Worm (Caenorhabditis elegans) whole organism, L3 larva: ENCODE results near the gene H12I13.1.

Experiments used
- R02D3.7 ChIP-seq: fragments of 150-350 bp; optimal IDR thresholded peaks from 2 replicates; lab custom pipeline; 2014; ENCODE audit warnings: missing biosample characterization, missing genetic modification characterization
- ama-1 ChIP-seq: fragments of 150-350 bp; optimal IDR thresholded peaks from 2 replicates; lab custom pipeline; 2018
- ceh-16 ChIP-seq: sonication (generic microtip); optimal IDR thresholded peaks from 2 replicates; lab custom pipeline; 2017; ENCODE audit warnings: missing biosample characterization, missing genetic modification characterization
- ceh-28 ChIP-seq: fragments of 150-350 bp; optimal IDR thresholded peaks from 2 replicates; lab custom pipeline; 2014; ENCODE audit warnings: missing biosample characterization, missing genetic modification reagents, missing genetic modification characterization
- ceh-82 ChIP-seq: fragments of 150-350 bp; optimal IDR thresholded peaks from 2 replicates; lab custom pipeline; 2014; ENCODE audit warnings: missing biosample characterization, missing genetic modification characterization
- daf-12 ChIP-seq: fragments of 150-350 bp; optimal IDR thresholded peaks from 2 replicates; lab custom pipeline; 2014; ENCODE audit warnings: missing biosample characterization, missing genetic modification reagents, missing genetic modification characterization
- egl-27 ChIP-seq: sonication (generic microtip); optimal IDR thresholded peaks from 4 replicates; lab custom pipeline; 2017; ENCODE audit warnings: missing biosample characterization, missing genetic modification reagents, missing genetic modification characterization
- egl-5 ChIP-seq: fragments of 150-350 bp; optimal IDR thresholded peaks from 2 replicates; lab custom pipeline; 2017; ENCODE audit warnings: missing biosample characterization, missing genetic modification reagents, missing genetic modification characterization, inconsistent platforms
- elt-2 ChIP-seq: sonication (generic microtip); optimal IDR thresholded peaks from 2 replicates; lab custom pipeline; 2016; ENCODE audit warnings: missing genetic modification reagents, mild to moderate bottlenecking, missing genetic modification characterization, missing compliant biosample characterization
- elt-3 ChIP-seq, 3 experiments: fragments of 150-350 bp in 1 of 3; sonication (generic microtip) in 2 of 3; optimal IDR thresholded peaks; 2 replicates in 2 of 3; 4 replicates in 1 of 3; lab custom pipeline; 2014 to 2017; ENCODE audit warnings: missing biosample characterization in 3 of 3, missing genetic modification characterization in 3 of 3
- fkh-2 ChIP-seq: fragments of 150-350 bp; optimal IDR thresholded peaks from 2 replicates; lab custom pipeline; 2014; ENCODE audit warnings: missing biosample characterization, missing genetic modification reagents, missing genetic modification characterization
- hmg-11 ChIP-seq: sonication (generic microtip); optimal IDR thresholded peaks from 2 replicates; lab custom pipeline; 2016; ENCODE audit warnings: missing genetic modification characterization, missing compliant biosample characterization
- jun-1 ChIP-seq: fragments of 150-350 bp; optimal IDR thresholded peaks from 2 replicates; lab custom pipeline; 2014; ENCODE audit warnings: missing biosample characterization, missing genetic modification reagents, missing genetic modification characterization
- lin-15B ChIP-seq: fragments of 150-350 bp; optimal IDR thresholded peaks from 2 replicates; lab custom pipeline; 2014; ENCODE audit warnings: missing biosample characterization, missing genetic modification characterization
- lin-39 ChIP-seq: fragments of 150-350 bp; optimal IDR thresholded peaks from 2 replicates; lab custom pipeline; 2018; ENCODE audit warnings: missing biosample characterization, missing genetic modification reagents, missing genetic modification characterization
- mdl-1 ChIP-seq: fragments of 150-350 bp; optimal IDR thresholded peaks from 2 replicates; lab custom pipeline; 2014; ENCODE audit warnings: missing biosample characterization, missing genetic modification characterization
- mml-1 ChIP-seq: fragments of 150-350 bp; sonication (generic microtip); optimal IDR thresholded peaks from 3 replicates; lab custom pipeline; 2014; ENCODE audit warnings: missing biosample characterization, missing genetic modification characterization
- nfya-1 ChIP-seq: sonication (generic microtip); optimal IDR thresholded peaks from 2 replicates; lab custom pipeline; 2017; ENCODE audit warnings: missing genetic modification characterization, mild to moderate bottlenecking, missing compliant biosample characterization, antibody characterized with exemption, moderate library complexity; ENCODE audit not compliant: insufficient read depth
- nhr-11 ChIP-seq: fragments of 150-350 bp; optimal IDR thresholded peaks from 2 replicates; lab custom pipeline; 2014; ENCODE audit warnings: missing biosample characterization, missing genetic modification characterization
- nhr-12 ChIP-seq: fragments of 150-350 bp; optimal IDR thresholded peaks from 2 replicates; lab custom pipeline; 2014; ENCODE audit warnings: missing biosample characterization, missing genetic modification characterization
- nhr-23 ChIP-seq: fragments of 150-350 bp; optimal IDR thresholded peaks from 2 replicates; lab custom pipeline; 2014; ENCODE audit warnings: missing biosample characterization, missing genetic modification reagents, missing genetic modification characterization
- nhr-237 ChIP-seq: fragments of 150-350 bp; optimal IDR thresholded peaks from 2 replicates; lab custom pipeline; 2014; ENCODE audit warnings: missing biosample characterization, missing genetic modification characterization
- nhr-25 ChIP-seq: sonication (generic microtip); optimal IDR thresholded peaks from 2 replicates; lab custom pipeline; 2017; ENCODE audit warnings: missing biosample characterization, missing genetic modification characterization
- nhr-76 ChIP-seq: fragments of 150-350 bp; sonication (generic microtip); optimal IDR thresholded peaks from 5 replicates; lab custom pipeline; 2014; ENCODE audit warnings: missing biosample characterization, missing genetic modification characterization
- pha-4 ChIP-seq: fragments of 150-350 bp; optimal IDR thresholded peaks from 2 replicates; lab custom pipeline; 2014; ENCODE audit warnings: missing biosample characterization, missing genetic modification reagents, missing genetic modification characterization
- pqm-1 ChIP-seq: fragments of 150-350 bp; optimal IDR thresholded peaks from 2 replicates; lab custom pipeline; 2017; ENCODE audit warnings: missing biosample characterization, missing genetic modification characterization, inconsistent platforms
- sea-2 ChIP-seq: fragments of 150-350 bp; sonication (generic microtip); optimal IDR thresholded peaks from 4 replicates; lab custom pipeline; 2014; ENCODE audit warnings: missing biosample characterization, missing genetic modification reagents, missing genetic modification characterization
- skn-1 ChIP-seq: fragments of 150-350 bp; optimal IDR thresholded peaks from 2 replicates; lab custom pipeline; 2014; ENCODE audit warnings: missing biosample characterization, missing genetic modification characterization
- snpc-4 ChIP-seq: fragments of 150-350 bp; optimal IDR thresholded peaks from 2 replicates; lab custom pipeline; 2014; ENCODE audit warnings: missing biosample characterization, missing genetic modification characterization
- unc-39 ChIP-seq: sonication (generic microtip); optimal IDR thresholded peaks from 4 replicates; lab custom pipeline; 2017; ENCODE audit warnings: missing biosample characterization, missing genetic modification characterization
- ztf-4 ChIP-seq: fragments of 150-350 bp; optimal IDR thresholded peaks from 2 replicates; lab custom pipeline; 2014; ENCODE audit warnings: missing biosample characterization, missing genetic modification characterization

Gene H12I13.1

ce11 chrII:6047639-6048159, 19.3 kb downstream of the H12I13.1 start, which contains the start of the genes R12C12.6 and ran-5 (continued):
- TF ChIP-seq ztf-4 (tag; lab: Kevin White, UChicago) = no peak

- TF ChIP-seq pha-4 (tag; lab: Kevin White, UChicago) = peak; percentile 49
- peak; percentile 22 for TF ChIP-seq nhr-23 (tag; lab: Kevin White, UChicago)
- peak; percentile 30 for TF ChIP-seq egl-5 (tag; lab: Kevin White, UChicago)
- TF ChIP-seq nfya-1 = peak; percentile 43
- peak; percentile 8 for TF ChIP-seq lin-39 (tag; lab: Kevin White, UChicago)
- TF ChIP-seq nhr-12 (tag; lab: Kevin White, UChicago) = no peak
- no peak for TF ChIP-seq unc-39 (tag; lab: Kevin White, UChicago)
- TF ChIP-seq hmg-11 = peak; percentile 36
- peak; percentile 41 for TF ChIP-seq nhr-25 (tag; lab: Kevin White, UChicago)
- TF ChIP-seq, all 47 proteins: peak for 7
Observed at ce11 chrII:6046023-6046631, 20.8 kb downstream of the H12I13.1 start.

- TF ChIP-seq elt-2 (no peak), pha-4 (tag; lab: Kevin White, UChicago) (peak; percentile 59)
Observed at ce11 chrII:6045048-6045447, 21.9 kb downstream of the H12I13.1 start, which contains the start of gene R12C12.5. R12C12.5 (minus strand) TSS chrII:6045148.

ce11 chrII:6043166-6043565, 23.8 kb downstream of the H12I13.1 start, which contains the start of gene R12C12.10:
R12C12.10 (minus strand) TSS chrII:6043266.
- no peak for TF ChIP-seq ceh-28 (tag; lab: Kevin White, UChicago)
- TF ChIP-seq, all 47 proteins: peak for 0

- no peak for TF ChIP-seq elt-2
- TF ChIP-seq fkh-2 (tag; lab: Kevin White, UChicago) = no peak
- no peak for TF ChIP-seq daf-12
- TF ChIP-seq ceh-82 (tag; lab: Kevin White, UChicago) = no peak
- no peak for TF ChIP-seq lin-15B (tag; lab: Kevin White, UChicago)
- no peak for TF ChIP-seq sea-2 (GFP tag; lab: Kevin White, UChicago)
- TF ChIP-seq R02D3.7 (tag; lab: Kevin White, UChicago) = no peak
- no peak for TF ChIP-seq snpc-4 (tag; lab: Kevin White, UChicago)
- no peak for TF ChIP-seq elt-3 (tag; optimal IDR thresholded peaks at IDR 0.05; lab: Kevin White, UChicago)
- TF ChIP-seq mml-1 (tag; lab: Kevin White, UChicago) = no peak
- no peak for TF ChIP-seq nhr-237
- TF ChIP-seq nhr-23 (tag; lab: Kevin White, UChicago) = no peak
- TF ChIP-seq ztf-4 (tag; lab: Kevin White, UChicago) = no peak
- TF ChIP-seq nhr-11 (tag; lab: Kevin White, UChicago) = no peak
- no peak for TF ChIP-seq ceh-16 (tag; lab: Kevin White, UChicago)
- TF ChIP-seq ama-1 (lab: Kevin White, UChicago) = no peak
- no peak for TF ChIP-seq egl-5 (tag; lab: Kevin White, UChicago)
- no peak for TF ChIP-seq lin-39 (tag; lab: Kevin White, UChicago)
- TF ChIP-seq pqm-1 (tag; lab: Kevin White, UChicago) = no peak
Observed at ce11 chrII:6031106-6031505, 35.9 kb downstream of the H12I13.1 start, which contains the start of gene frpr-16. frpr-16 (minus strand) TSS chrII:6031206.

ce11 chrII:6028594-6029141, 38.3 kb downstream of the H12I13.1 start:
- no peak for TF ChIP-seq nhr-23 (tag; lab: Kevin White, UChicago)
- peak; percentile 35 for TF ChIP-seq egl-5 (tag; lab: Kevin White, UChicago)
- peak; percentile 36 for TF ChIP-seq lin-39 (tag; lab: Kevin White, UChicago)
- TF ChIP-seq mdl-1 (tag; lab: Kevin White, UChicago) = no peak
- TF ChIP-seq nfya-1 = peak; percentile 22
- TF ChIP-seq nhr-11 (tag; lab: Kevin White, UChicago) = peak; percentile 35

- TF ChIP-seq jun-1 = peak; percentile 92
- peak; percentile 100 for TF ChIP-seq elt-2
- no peak for TF ChIP-seq lin-39 (tag; lab: Kevin White, UChicago)
- TF ChIP-seq pqm-1 (tag; lab: Kevin White, UChicago) = peak; percentile 100
- no peak for TF ChIP-seq nhr-76
- TF ChIP-seq pha-4 (tag; lab: Kevin White, UChicago) = peak; percentile 87
- peak; percentile 46 for TF ChIP-seq ceh-28 (tag; lab: Kevin White, UChicago)
- peak; percentile 69 for TF ChIP-seq egl-27 (tag; lab: Kevin White, UChicago)
- TF ChIP-seq skn-1 (tag; lab: Kevin White, UChicago) = peak; percentile 76
- TF ChIP-seq, all 47 proteins: peak for 7
Observed at ce11 chrII:6026646-6027045, 40.3 kb downstream of the H12I13.1 start.
